Fruit fly (Drosophila melanogaster): ENCODE measurements around the gene Hs3st-B.

Hs3st-B gene

DNA sequence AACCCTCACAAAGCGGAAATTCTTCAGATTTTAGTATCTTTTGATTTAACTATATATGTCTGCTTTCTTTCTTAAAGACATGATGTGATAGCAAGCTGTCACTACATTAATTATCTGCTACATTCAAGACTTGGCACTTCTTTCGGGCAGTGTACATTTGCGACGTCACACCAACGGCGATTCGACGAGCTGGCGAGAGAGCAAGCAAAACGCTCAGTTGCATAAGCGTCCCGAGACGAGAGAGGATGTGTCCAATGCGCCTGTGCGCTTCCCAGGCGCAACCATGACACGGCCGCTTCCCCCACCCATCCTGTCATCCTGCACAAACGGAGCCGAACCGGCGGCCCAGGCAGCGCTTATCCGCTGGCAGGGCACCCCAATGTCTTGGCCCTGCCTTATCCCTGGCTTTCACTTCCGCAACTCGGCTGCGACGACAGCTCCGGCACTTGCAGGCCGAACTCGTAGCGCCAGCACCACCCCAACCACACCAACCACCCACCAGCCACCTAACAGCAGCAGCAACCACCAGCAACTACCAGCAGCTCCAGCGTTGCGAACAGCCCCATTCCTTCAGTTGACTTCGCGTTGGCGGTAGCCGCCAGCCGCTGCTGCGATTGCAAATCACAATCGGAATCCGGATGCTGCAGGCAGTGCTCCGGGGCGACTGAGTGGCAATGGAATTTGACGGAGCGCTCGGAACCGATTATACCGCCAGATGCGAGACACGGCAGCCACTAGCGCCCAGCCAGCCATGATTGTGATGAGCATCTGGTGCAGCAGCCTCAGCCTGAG, at the start of gene Hs3st-B:
Hs3st-B (plus strand) TSS at position 214 of the 792 bp plus-strand sequence.
- TF ChIP-seq CG17801 (GFP tag; optimal IDR thresholded peaks at IDR 0.05; ENCODE audit: partially characterized antibody): no peak

DNA sequence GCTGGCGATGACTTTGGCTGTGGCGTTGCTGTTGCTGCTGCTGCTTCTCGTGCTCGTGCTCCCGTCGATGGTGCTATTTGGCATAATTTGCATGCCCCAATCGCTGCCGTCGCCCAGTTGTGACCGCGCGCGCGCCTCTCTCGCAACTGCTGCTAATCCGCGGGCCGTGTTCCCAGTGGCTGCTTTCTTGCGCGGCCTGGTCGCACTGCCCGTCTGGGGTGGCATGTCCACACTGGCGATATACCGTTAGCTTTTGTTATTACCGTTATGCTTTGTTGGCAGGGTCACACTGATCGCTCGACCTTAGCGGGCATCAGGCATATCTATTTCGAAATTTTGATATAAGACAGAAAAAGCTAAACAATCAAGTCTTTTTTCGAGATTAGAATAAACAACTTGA, 46.8 kb upstream of the Hs3st-B start, which contains the start of gene CG7990:
CG7990 (minus strand) TSS at position 350 of the 400 bp plus-strand sequence.
- no peak for TF ChIP-seq CG17801 (GFP tag; optimal IDR thresholded peaks at IDR 0.05; ENCODE audit: partially characterized antibody)

DNA sequence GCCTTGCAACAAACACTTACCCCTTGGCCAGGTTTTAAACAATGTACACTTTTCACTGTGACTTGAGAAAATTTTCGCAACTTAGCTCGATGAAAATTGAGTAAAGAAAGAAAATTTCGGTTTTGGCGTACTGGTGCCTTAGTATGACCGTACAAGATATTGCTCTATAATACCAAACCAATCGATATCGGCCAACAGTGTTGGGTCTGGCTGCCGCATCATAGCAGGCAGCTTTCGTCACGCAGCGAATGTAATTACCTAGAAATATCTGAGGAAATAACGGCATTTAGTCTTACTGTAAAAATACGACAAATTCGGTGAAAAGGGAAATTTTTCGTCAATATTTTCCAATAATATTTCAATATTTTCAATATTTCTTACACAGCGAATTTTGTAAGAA, 40.4 kb upstream of the Hs3st-B start, which contains the start of gene Ulp1:
Ulp1 (minus strand) TSS at position 174 of the 400 bp plus-strand sequence.
- TF ChIP-seq CG17801 (GFP tag; optimal IDR thresholded peaks at IDR 0.05; ENCODE audit: partially characterized antibody): peak; percentile 41

DNA sequence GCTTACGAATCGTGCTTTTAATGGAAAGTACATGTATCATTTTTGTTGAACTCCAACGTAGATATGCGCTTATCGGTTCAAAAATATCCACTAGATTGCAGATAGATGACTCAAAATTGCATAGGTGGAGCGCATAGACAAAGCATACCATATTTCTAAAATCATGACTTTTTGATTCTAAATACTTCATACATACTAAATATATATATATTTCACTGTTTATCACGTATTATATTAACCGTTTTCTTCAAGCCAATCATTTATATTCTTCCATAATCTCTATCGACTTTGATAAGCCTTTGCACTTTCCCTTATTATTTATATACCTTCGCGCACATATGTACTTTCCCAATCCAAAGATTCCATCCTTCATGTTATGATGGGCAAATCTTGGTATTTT, 36.5 kb upstream of the Hs3st-B start, which contains the start of gene CG14195:
CG14195 (minus strand) TSS at position 101 of the 400 bp plus-strand sequence.
- TF ChIP-seq CG17801 (GFP tag; optimal IDR thresholded peaks at IDR 0.05; ENCODE audit: partially characterized antibody): no peak

DNA sequence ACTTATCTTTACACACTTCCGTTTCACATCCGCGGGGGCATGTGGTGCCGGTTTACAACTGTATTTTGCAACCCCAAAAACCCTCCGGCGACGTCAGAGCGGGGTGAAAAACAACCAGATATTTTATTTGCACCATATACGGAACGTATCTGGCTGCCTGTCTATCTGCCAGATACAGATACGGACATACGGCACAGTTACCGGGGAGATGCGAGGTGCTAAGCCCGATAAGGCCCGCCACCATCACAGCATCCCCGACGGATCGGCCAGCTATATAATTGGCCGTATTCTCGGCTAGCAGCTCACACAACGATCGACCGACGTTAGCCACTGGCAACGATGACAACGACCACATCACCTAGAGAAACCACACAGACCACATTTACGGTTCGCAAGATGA, 35.5 kb upstream of the Hs3st-B start, which contains the start of gene Mur18B:
Mur18B (plus strand) TSS at position 301 of the 400 bp plus-strand sequence.
- no peak for TF ChIP-seq CG17801 (GFP tag; optimal IDR thresholded peaks at IDR 0.05; ENCODE audit: partially characterized antibody)

DNA sequence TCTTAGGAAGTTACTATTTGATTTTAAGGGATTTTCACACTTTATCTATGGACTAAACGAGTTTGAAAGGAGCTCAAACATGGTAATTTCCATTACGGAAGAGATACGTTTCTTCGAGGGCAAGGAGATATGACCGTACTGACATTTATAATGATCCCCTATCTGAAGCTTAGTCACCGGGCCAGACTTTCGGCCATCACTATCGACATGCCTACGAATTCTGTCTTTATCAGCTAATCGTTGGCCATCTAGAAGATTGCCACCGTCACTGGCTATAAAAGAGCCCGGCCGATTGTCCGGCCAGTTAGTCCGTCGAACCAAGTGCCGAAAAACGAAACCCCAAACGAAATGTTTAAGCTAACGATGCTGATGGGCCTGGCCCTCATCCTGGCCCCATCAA, 33.2 kb upstream of the Hs3st-B start, which contains the start of gene Muc18B:
Muc18B (plus strand) TSS at position 301 of the 400 bp plus-strand sequence.
- TF ChIP-seq CG17801 (GFP tag; optimal IDR thresholded peaks at IDR 0.05; ENCODE audit: partially characterized antibody): no peak

DNA sequence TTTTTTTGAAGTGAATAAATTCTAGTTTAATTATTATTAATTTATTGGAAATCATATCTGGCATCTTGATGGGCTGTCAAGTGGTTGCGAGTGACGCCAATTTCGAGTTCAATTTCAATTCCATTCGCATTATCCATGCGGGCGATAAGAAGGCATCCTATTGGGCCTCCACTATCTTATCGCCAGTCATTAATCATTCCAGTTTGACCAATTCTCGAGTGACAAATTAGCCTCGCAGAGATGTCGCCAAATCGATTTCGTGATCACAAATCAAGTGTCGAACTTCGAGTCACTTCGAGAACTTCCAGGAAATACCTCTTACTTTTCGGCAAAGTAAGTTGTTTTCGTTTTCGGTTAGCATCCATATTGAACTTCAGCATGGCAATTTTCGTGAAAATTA, 31.8 kb upstream of the Hs3st-B start:
- no peak for TF ChIP-seq CG17801 (GFP tag; optimal IDR thresholded peaks at IDR 0.05; ENCODE audit: partially characterized antibody)

DNA sequence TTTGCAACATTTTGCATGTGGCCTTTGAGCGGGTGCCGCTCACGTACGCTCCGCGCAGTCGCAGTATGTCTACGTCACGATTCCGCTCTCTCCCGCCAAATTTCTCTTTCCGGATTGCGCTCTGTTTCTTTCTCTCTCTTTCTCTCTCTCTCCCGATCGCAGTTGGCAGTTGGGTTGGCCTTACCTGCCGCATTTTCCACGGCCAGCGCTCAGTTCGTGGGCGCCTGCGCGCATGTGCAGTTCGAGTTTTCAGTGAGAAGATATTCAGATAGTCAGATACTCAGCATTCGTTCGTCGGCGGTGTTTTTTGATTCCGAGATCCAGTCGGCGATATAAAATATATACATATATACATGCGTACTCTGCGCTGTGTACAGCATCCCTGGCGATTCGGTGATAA, 28.0 kb upstream of the Hs3st-B start, which contains the start of gene CG7884:
CG7884 (plus strand) TSS at position 208 of the 400 bp plus-strand sequence.
- TF ChIP-seq CG17801 (GFP tag; optimal IDR thresholded peaks at IDR 0.05; ENCODE audit: partially characterized antibody): no peak

DNA sequence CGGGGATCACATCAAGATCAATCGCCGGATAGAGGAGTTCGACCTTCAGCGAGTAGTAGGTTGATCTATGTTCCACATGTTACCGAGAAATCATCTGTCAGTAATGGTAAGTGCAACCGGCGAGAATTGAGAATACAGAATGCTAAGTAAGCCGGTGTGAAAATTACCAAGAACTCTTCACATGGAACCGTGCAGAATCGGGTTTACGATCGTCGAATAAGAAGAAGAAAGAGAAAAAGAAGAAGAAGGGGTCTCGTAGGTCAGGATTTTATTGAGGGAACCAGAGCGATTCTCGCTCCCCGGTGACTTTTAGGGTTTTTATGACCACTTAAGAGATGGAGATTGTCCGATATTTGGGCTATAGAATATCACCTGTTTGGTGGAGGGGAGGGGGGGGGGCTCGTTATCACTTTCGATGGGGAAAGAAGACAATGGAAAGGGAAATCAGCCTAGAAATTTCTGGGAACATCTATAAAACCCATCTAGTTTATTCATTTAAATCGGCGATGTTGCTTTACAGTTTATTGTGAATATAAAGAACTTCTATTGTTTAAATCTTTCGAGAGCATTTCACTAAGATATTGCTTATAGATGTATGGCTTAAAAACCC, 27.4 kb upstream of the Hs3st-B start:
- TF ChIP-seq CG17801 (GFP tag; optimal IDR thresholded peaks at IDR 0.05; ENCODE audit: partially characterized antibody): no peak

DNA sequence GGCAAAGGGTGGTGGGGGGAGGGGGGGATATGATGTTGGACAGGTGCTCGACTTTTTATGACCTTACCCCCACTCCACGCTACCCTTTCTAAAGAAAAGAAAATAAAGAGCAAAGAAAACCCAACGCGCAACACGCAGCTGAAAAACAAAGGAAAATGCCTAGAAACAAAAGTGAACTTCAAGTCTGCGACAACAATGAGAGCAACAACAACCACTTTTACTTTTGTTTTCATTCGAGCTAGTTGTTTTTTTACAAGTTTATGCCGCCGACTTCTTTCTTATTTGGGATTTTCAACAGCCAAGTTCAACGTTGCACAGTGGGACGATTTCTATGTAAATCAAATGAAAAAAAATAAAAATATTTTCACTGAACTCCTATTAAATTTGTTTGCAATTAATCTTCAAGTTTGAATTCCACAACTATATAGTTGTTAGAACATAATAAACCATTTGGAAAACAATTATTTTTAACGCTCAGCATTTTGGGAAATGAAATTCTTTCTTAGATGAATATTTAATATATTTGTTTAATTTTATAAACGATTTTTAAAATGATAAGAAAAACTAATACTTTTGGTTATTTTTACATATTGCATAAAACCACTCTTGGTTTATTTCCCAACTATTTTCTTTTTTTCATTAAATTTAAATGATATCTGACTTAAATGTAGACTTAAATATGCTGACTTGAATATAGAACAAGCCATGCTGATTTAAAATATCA, 23.7 kb upstream of the Hs3st-B start:
- no peak for TF ChIP-seq CG17801 (GFP tag; optimal IDR thresholded peaks at IDR 0.05; ENCODE audit: partially characterized antibody)

DNA sequence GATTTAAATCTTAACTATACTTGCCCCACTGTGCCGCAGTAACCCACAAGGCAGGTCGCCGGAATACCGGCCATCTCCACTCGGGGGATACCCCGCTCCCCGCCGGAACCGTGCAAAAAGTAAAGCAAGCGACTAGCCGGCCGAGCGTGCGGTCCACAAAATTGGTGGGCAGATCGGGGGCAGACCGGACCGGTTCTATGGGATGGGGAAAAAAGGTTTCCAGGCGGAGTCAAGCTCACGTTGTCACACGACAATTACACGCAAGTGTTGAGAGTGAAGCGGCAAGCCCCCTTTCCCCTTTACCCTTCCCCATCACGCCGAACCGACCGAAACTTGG, 23.2 kb upstream of the Hs3st-B start:
- no peak for TF ChIP-seq CG17801 (GFP tag; optimal IDR thresholded peaks at IDR 0.05; ENCODE audit: partially characterized antibody)

DNA sequence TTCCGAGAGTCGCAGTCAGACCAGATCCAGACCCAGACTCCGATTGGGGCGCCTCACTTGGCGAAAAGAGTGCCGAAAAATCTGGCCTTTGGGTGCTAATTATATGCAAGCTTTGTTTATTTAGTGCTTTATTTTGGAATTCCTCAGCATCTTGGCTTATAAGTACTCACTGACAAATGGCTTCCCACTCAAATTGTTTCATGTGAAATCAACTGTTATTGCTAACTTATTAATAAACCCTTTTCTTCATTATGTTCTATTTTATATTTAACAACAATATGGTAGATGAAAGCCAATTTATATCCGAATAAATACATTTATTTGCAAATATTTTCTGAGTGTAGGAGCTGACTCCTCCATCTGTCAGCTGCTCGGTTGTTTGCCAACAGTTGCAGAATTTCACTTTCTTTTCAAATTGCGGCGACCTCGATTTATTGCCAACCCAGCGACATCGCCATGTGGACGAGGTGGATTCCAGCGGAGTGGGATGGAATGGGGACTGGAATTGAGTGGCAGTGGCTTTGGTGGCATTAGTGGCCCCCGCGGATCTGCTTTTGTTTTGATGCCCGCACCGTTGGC, 18.5 kb upstream of the Hs3st-B start:
- no peak for TF ChIP-seq CG17801 (GFP tag; optimal IDR thresholded peaks at IDR 0.05; ENCODE audit: partially characterized antibody)

DNA sequence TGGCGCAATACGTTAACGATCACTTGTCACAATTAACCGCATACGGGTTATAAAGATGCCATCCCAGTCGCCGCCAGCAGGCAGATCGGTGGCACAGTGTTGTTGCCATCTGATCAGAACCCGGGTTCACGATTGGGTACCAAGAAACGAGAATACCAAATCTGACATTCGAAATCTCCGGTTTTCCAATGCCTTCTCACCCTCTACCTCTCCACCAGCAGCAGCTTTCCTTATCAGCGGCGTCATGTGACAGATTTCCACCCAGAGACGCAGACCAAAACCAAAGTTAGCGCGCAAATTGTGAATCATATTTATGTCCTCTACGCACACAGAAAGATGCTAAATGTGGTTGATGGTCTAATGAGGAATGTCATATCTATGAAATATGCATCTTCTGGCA, 9.8 kb upstream of the Hs3st-B start:
- no peak for TF ChIP-seq CG17801 (GFP tag; optimal IDR thresholded peaks at IDR 0.05; ENCODE audit: partially characterized antibody)

DNA sequence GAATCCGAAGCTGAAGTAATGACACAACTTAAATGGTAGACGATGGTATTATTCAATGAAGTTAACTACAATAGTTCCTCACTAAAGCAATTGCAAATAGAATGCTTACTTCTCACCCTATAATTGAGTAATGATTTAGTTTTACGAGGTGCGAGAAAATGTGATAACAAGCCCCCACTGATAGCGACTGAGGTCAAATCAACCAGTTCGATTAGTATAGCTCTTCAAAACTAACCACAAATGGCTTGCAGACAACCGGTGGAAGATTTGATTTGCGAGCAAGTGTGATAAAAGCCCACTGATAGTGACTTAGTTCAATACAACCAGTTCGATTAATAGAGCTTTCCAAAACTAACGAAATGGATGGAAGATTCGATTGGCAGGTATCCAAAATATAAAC, 9.1 kb upstream of the Hs3st-B start:
- TF ChIP-seq CG17801 (GFP tag; optimal IDR thresholded peaks at IDR 0.05; ENCODE audit: partially characterized antibody): no peak

DNA sequence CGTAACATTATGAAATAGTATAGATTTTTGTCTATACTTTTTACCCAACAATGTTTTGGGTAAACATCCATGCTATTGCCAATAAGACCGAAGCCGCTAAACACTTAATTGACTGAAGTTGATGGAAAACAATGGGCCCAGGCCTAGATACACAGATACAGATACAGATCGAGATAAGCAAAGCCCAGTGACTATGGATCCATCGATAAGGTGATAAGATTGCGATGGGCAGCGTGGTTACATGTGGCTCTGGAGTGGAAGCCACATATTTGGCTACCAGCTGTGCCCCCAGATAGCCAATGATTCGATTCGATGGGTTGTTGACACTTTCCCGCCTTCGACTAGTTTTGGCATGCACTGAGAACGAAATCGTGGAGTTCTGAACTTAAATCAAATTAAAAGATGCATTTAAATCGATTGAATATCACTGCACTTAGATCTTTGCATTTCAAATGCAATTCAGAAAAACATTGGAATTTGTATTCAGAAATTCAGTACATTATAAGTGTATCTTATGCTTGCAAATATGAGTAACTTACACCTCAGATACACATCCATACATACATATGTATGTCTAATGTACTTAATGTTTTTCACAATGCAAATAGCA, 8.1 kb upstream of the Hs3st-B start:
- no peak for TF ChIP-seq CG17801 (GFP tag; optimal IDR thresholded peaks at IDR 0.05; ENCODE audit: partially characterized antibody)

All from ovary, adult (tissue).